Worm (Caenorhabditis elegans): ENCODE measurements around the gene Y38E10A.14.

Y38E10A.14 gene

DNA sequence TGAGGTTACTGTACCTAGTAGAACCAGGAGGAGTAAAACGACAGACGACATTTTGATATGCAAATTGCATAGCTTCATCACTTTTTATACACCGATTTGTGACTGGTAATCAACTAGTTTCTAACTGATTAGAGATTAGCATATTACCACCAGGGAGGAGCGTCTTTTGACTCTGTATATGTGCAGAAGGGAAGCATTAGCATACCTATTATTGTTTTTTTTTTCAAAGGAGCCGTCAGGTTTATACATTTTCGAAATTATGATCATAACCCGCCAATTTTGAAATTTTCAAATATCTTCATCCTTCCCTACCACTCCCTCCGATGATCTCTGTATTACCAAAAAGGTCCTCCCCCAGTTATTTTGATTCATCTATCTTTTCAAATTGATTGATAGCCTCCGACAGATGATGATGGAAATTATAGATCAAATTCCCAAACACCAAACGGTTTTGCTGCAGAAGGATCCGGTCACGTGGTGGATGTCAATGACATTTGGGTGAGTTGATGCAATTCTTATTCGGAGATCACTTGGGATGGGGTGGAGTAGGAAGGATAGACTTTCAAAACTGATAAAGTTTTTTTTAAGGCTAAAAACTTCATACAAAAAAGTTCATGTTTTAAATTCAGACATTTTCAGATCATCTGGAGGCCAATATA, 2.3 kb downstream of the Y38E10A.14 start, which contains the start of gene nspe-8:
Gene nspe-8, minus strand, starts transcription at position 51 of the 659 bp plus-strand sequence.
- TF ChIP-seq ztf-23 (GFP tag; IDR thresholded peaks at IDR 0.05) = no peak
- no peak for TF ChIP-seq klf-2 (GFP tag; conservative IDR thresholded peaks at IDR 0.05)
- TF ChIP-seq T22C8.4 (GFP tag; IDR thresholded peaks at IDR 0.05) = no peak
- TF ChIP-seq tab-1 (GFP tag; IDR thresholded peaks at IDR 0.05) = no peak
- no peak for TF ChIP-seq cog-1 (tag; optimal IDR thresholded peaks at IDR 0.05)
- no peak for TF ChIP-seq flt-1 (GFP tag; IDR thresholded peaks at IDR 0.05)
- no peak for TF ChIP-seq ref-1 (GFP tag; conservative IDR thresholded peaks at IDR 0.05)
- TF ChIP-seq ztf-29 (GFP tag; IDR thresholded peaks at IDR 0.05) = no peak
- no peak for TF ChIP-seq med-1 (GFP tag; optimal IDR thresholded peaks at IDR 0.05; ENCODE audit: insufficient read depth)

DNA sequence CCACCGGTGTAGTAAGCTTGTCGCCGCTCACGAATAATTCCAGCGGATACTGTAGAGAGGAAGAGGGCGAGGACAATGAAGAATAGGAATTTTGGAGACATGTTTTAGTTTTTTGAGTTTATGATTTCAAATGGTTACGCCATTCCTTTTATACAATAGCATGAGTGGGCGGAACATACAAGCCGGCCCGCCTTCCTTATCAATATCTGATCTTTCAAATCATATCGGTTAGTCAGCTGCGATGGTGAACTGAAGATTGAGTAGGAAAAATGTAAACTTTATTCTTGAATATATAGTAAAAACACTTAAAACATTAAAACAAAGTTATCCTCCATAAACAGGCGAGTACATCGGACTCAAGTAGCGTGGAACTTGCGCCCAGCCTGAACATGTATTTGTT, 3.6 kb downstream of the Y38E10A.14 start, which contains the start of gene nspe-1:
Gene nspe-1, minus strand, starts transcription at position 101 of the 400 bp plus-strand sequence.
- TF ChIP-seq tab-1 (GFP tag; IDR thresholded peaks at IDR 0.05) = no peak

DNA sequence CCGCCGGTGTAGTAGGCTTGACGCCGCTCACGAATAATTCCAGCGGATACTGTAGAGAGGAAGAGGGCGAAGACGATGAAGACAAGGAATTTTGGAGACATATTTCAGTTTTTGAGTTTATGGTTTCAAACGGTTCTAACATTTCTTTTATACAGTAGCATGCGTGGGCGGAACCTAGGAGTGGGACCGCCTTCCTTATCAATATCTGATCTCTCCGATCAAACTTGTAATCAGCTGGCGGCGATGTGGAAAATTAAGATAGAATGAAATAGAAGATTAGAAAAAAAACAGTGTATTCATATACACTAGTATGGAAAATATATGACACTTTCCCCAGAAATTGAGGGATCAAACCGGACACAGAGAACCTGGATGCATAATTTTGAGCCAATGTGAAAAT, 5.0 kb downstream of the Y38E10A.14 start, which contains the start of gene nspe-2:
Gene nspe-2, minus strand, starts transcription at position 101 of the 400 bp plus-strand sequence.
- TF ChIP-seq tab-1 (GFP tag; IDR thresholded peaks at IDR 0.05) (no peak), ztf-23 (GFP tag; IDR thresholded peaks at IDR 0.05) (no peak), ztf-29 (GFP tag; IDR thresholded peaks at IDR 0.05) (no peak), klf-2 (GFP tag; conservative IDR thresholded peaks at IDR 0.05) (no peak), cog-1 (tag; optimal IDR thresholded peaks at IDR 0.05) (no peak), ref-1 (GFP tag; conservative IDR thresholded peaks at IDR 0.05) (no peak), T22C8.4 (GFP tag; IDR thresholded peaks at IDR 0.05) (no peak), flt-1 (GFP tag; IDR thresholded peaks at IDR 0.05) (no peak), med-1 (GFP tag; optimal IDR thresholded peaks at IDR 0.05; ENCODE audit: insufficient read depth) (no peak)

DNA sequence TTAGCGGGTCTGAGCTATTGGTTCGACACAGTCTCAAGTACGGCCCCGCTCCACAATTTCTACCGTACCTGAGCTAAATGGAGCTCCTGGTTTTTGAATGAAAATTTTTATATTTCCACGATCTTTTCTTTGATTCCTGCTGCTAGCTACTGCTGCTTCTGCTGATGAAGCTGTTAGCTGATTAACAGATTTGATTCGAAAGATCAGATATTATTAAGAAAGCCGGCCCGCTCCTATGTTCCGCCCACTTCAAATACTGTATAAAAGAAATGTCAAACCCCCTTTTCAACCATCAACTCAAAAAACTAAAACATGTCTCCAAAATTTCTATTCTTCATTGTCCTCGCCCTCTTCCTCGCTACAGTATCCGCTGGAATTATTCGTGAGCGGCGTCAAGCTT, 6.7 kb downstream of the Y38E10A.14 start, which contains the start of gene nspe-3:
Gene nspe-3, plus strand, starts transcription at position 301 of the 400 bp plus-strand sequence.
- no peak for TF ChIP-seq T22C8.4 (GFP tag; IDR thresholded peaks at IDR 0.05)
- no peak for TF ChIP-seq klf-2 (GFP tag; conservative IDR thresholded peaks at IDR 0.05)
- TF ChIP-seq cog-1 (tag; optimal IDR thresholded peaks at IDR 0.05) = no peak
- TF ChIP-seq med-1 (GFP tag; optimal IDR thresholded peaks at IDR 0.05; ENCODE audit: insufficient read depth) = no peak
- TF ChIP-seq ztf-29 (GFP tag; IDR thresholded peaks at IDR 0.05) = no peak
- TF ChIP-seq flt-1 (GFP tag; IDR thresholded peaks at IDR 0.05) = no peak
- no peak for TF ChIP-seq ref-1 (GFP tag; conservative IDR thresholded peaks at IDR 0.05)
- no peak for TF ChIP-seq tab-1 (GFP tag; IDR thresholded peaks at IDR 0.05)
- no peak for TF ChIP-seq ztf-23 (GFP tag; IDR thresholded peaks at IDR 0.05)

DNA sequence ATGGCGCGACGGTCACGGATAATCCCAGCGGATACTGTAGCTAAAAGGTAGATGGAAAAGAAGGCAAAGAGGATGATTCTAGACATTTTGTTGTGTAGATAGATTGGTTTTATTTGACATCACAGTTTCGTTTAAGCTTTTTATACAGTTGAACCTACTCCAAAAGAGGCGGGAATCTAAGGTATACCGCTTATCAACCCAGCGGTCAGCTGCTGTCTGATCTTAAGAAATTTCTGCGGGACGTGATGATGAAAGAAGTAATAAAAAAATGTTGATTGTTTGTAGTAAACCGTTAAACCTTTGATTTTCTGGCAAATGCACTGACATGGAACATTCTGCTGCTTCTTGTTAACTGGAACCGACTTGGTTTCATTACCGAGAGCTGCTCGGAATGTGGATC, 8.3 kb downstream of the Y38E10A.14 start, which contains the start of gene nspe-6:
Gene nspe-6, minus strand, starts transcription at position 101 of the 400 bp plus-strand sequence.
- no peak for TF ChIP-seq ref-1 (GFP tag; conservative IDR thresholded peaks at IDR 0.05)

- no peak for TF ChIP-seq med-1 (GFP tag; optimal IDR thresholded peaks at IDR 0.05; ENCODE audit: insufficient read depth)
- no peak for TF ChIP-seq ztf-23 (GFP tag; IDR thresholded peaks at IDR 0.05)
- TF ChIP-seq tab-1 (GFP tag; IDR thresholded peaks at IDR 0.05) = no peak
- TF ChIP-seq ztf-29 (GFP tag; IDR thresholded peaks at IDR 0.05) = no peak
- TF ChIP-seq klf-2 (GFP tag; conservative IDR thresholded peaks at IDR 0.05) = no peak
- TF ChIP-seq cog-1 (tag; optimal IDR thresholded peaks at IDR 0.05) = no peak
Observed at ce11 chrII:12615413-12615812, 8.9 kb downstream of the Y38E10A.14 start.

- no peak for TF ChIP-seq tab-1 (GFP tag; IDR thresholded peaks at IDR 0.05)
- no peak for TF ChIP-seq klf-2 (GFP tag; conservative IDR thresholded peaks at IDR 0.05)
- TF ChIP-seq ztf-29 (GFP tag; IDR thresholded peaks at IDR 0.05) = no peak
- TF ChIP-seq flt-1 (GFP tag; IDR thresholded peaks at IDR 0.05) = no peak
Observed at ce11 chrII:12612218-12612617, 12.1 kb downstream of the Y38E10A.14 start, which contains the start of gene nspe-4. Gene nspe-4, plus strand, starts transcription at chrII:12612518.

DNA sequence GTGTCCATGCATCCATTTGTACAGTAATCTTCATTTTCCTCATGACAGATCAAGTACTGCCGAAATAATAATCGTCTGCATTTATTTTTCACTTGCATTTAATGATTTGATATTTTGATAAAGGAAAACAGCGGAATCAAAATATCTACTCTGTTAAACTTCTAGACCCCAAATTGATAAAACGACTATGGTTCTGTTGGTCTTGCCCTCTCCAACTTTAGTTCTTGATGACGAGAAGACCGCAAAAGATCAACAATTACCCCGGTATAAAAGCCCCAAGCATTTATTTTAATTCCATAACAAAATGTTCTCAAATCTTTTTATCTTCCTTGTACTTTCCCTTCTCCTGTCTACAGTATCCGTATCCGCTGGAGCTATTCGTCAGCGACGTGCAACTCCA, 15.7 kb downstream of the Y38E10A.14 start, which contains the start of gene Y38E10A.9:
Gene Y38E10A.9, plus strand, starts transcription at position 301 of the 400 bp plus-strand sequence.
- TF ChIP-seq T22C8.4 (GFP tag; IDR thresholded peaks at IDR 0.05) (no peak), tab-1 (GFP tag; IDR thresholded peaks at IDR 0.05) (no peak), klf-2 (GFP tag; conservative IDR thresholded peaks at IDR 0.05) (no peak), ztf-29 (GFP tag; IDR thresholded peaks at IDR 0.05) (no peak), cog-1 (tag; optimal IDR thresholded peaks at IDR 0.05) (no peak), ztf-23 (GFP tag; IDR thresholded peaks at IDR 0.05) (no peak), ref-1 (GFP tag; conservative IDR thresholded peaks at IDR 0.05) (no peak), flt-1 (GFP tag; IDR thresholded peaks at IDR 0.05) (no peak), med-1 (GFP tag; optimal IDR thresholded peaks at IDR 0.05; ENCODE audit: insufficient read depth) (no peak)

- TF ChIP-seq T22C8.4 (GFP tag; IDR thresholded peaks at IDR 0.05) = no peak
- TF ChIP-seq flt-1 (GFP tag; IDR thresholded peaks at IDR 0.05) = no peak
- TF ChIP-seq ref-1 (GFP tag; conservative IDR thresholded peaks at IDR 0.05) = no peak
- TF ChIP-seq tab-1 (GFP tag; IDR thresholded peaks at IDR 0.05) = no peak
Observed at ce11 chrII:12606900-12607299, 17.4 kb downstream of the Y38E10A.14 start, which contains the start of gene Y38E10A.8. Gene Y38E10A.8, plus strand, starts transcription at chrII:12607200.

ce11 chrII:12606108-12606507, 18.2 kb downstream of the Y38E10A.14 start:
- TF ChIP-seq ztf-23 (GFP tag; IDR thresholded peaks at IDR 0.05) (no peak), med-1 (GFP tag; optimal IDR thresholded peaks at IDR 0.05; ENCODE audit: insufficient read depth) (no peak), ref-1 (GFP tag; conservative IDR thresholded peaks at IDR 0.05) (no peak), flt-1 (GFP tag; IDR thresholded peaks at IDR 0.05) (no peak), cog-1 (tag; optimal IDR thresholded peaks at IDR 0.05) (no peak)
